Worm (Caenorhabditis elegans) whole organism, young adult: ENCODE data around the gene Y39A1C.1.

Experiments
- Y95B8A.8 ChIP-seq: fragments of 200-800 bp; sonication (Bioruptor generic); IDR thresholded peaks from 2 replicates; pipeline ENCODE4 v1.3.6; 2022; ENCODE audit warnings: missing genetic modification reagents, missing genetic modification characterization, missing compliant biosample characterization
- atf-7 ChIP-seq: sonication (generic microtip); optimal IDR thresholded peaks from 2 replicates; lab custom pipeline; 2017; ENCODE audit warnings: mild to moderate bottlenecking, missing genetic modification characterization, missing compliant biosample characterization
- hsf-1 ChIP-seq: fragments of 200-800 bp; sonication (Bioruptor generic); IDR thresholded peaks from 2 replicates; pipeline ENCODE4 v1.3.6; 2022; ENCODE audit warnings: missing genetic modification reagents, missing genetic modification characterization, missing compliant biosample characterization
- nfya-1 ChIP-seq: sonication (generic microtip); optimal IDR thresholded peaks from 2 replicates; lab custom pipeline; 2017; ENCODE audit warnings: antibody characterized with exemption, missing compliant biosample characterization, missing genetic modification characterization, borderline replicate concordance; ENCODE audit not compliant: insufficient read depth
- pha-4 ChIP-seq: fragments of 150-350 bp; sonication (generic microtip); optimal IDR thresholded peaks from 2 replicates; lab custom pipeline; 2014; ENCODE audit warnings: missing biosample characterization, missing genetic modification reagents, missing genetic modification characterization
- rpc-1 ChIP-seq, 2 experiments: fragments of 150-350 bp in 1 of 2; sonication (generic microtip) in 1 of 2; optimal IDR thresholded peaks; 2 replicates each; lab custom pipeline; 2014 to 2018; ENCODE audit warnings: missing biosample characterization in 1 of 2, missing genetic modification characterization in 1 of 2, missing genetic modification reagents in 1 of 2, missing genotype in 1 of 2
- snpc-4 ChIP-seq, 5 experiments: fragments of 150-350 bp in 1 of 5; sonication (generic microtip) in 4 of 5; optimal IDR thresholded peaks; 2 replicates each; lab custom pipeline; 2014 to 2018; ENCODE audit warnings: missing genetic modification characterization in 5 of 5, missing biosample characterization in 3 of 5, antibody characterized with exemption in 2 of 5, mild to moderate bottlenecking in 2 of 5, missing compliant biosample characterization in 2 of 5, missing genotype in 2 of 5, moderate library complexity in 2 of 5, missing genetic modification reagents in 1 of 5
- ztf-3 ChIP-seq: fragments of 200-800 bp; sonication (Bioruptor generic); optimal IDR thresholded peaks from 2 replicates; lab custom pipeline; 2018; ENCODE audit warnings: mild to moderate bottlenecking, missing genetic modification characterization, missing compliant biosample characterization

DNA sequence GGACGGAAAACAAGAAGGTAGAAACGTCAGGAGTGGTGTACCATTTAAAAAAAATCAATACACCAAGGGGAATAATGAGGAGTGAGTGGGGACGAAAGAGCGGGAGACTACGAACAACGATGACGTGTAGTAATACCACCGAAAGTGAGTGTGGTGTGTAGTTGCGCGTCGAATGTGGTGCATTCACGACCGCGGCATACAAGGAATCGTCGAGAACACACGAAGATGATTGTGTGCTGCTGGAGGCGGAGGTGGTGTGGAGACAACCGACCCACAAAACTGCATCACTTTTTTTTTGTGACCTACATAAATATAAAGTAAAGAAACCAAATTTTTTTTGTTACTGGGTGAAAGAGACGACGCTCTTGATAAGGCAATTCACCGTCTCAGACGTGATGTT, 36.9 kb upstream of the Y39A1C.1 start:
- TF ChIP-seq ztf-3 (no peak), atf-7 (tag; lab: Kevin White, UChicago) (peak; percentile 51), Y95B8A.8 (0 out of 2 replicates have a peak, but pooled peaks have one; percentile 34), snpc-4 (GFP tag; optimal IDR thresholded peaks at IDR 0.05; lab: Kevin White, UChicago) (peak; percentile 5), snpc-4 (tag; optimal IDR thresholded peaks at IDR 0.05; lab: Kevin White, UChicago) (peak in 2 of 4 experiments; percentile 30 to 31), nfya-1 (tag; lab: Kevin White, UChicago) (no peak), rpc-1 (optimal IDR thresholded peaks at IDR 0.05; lab: Kevin White, UChicago) (no peak), rpc-1 (tag; optimal IDR thresholded peaks at IDR 0.05; lab: Kevin White, UChicago) (no peak), pha-4 (tag; lab: Kevin White, UChicago) (no peak), hsf-1 (GFP tag; lab: Robert Waterston, UW) (peak; percentile 74)
